Worm (Caenorhabditis elegans) whole organism, young adult: Measurements from ENCODE around the gene glb-5.

Experiments used
- B0019.2 ChIP-seq: fragments of 200-800 bp; sonication (Bioruptor generic); conservative IDR thresholded peaks from 2 replicates; pipeline ENCODE4 v1.3.6; 2022; ENCODE audit warnings: missing genetic modification reagents, missing genetic modification characterization, missing compliant biosample characterization
- C06A6.2 ChIP-seq: fragments of 200-800 bp; sonication (Bioruptor generic); conservative IDR thresholded peaks from 2 replicates; pipeline ENCODE4 v1.3.6; 2022; ENCODE audit warnings: missing genetic modification characterization, missing compliant biosample characterization
- D2030.7 ChIP-seq: fragments of 200-800 bp; sonication (Bioruptor generic); IDR thresholded peaks from 2 replicates; pipeline ENCODE4 v1.3.6; 2022; ENCODE audit warnings: missing genetic modification reagents, missing genetic modification characterization, missing compliant biosample characterization
- F33H1.4 ChIP-seq: fragments of 200-800 bp; sonication (Bioruptor generic); IDR thresholded peaks from 2 replicates; pipeline ENCODE4 v1.3.6; 2022; ENCODE audit warnings: missing genetic modification reagents, missing genetic modification characterization, missing compliant biosample characterization
- F39B2.1 ChIP-seq: fragments of 200-800 bp; sonication (Bioruptor generic); IDR thresholded peaks from 2 replicates; pipeline ENCODE4 v1.3.6; 2022; ENCODE audit warnings: missing genetic modification reagents, missing genetic modification characterization, missing compliant biosample characterization
- F49E8.2 ChIP-seq: sonication (generic microtip); optimal IDR thresholded peaks from 3 replicates; lab custom pipeline; 2017; ENCODE audit warnings: missing genetic modification characterization, mild to moderate bottlenecking, missing compliant biosample characterization, antibody characterized with exemption, moderate library complexity; ENCODE audit not compliant: insufficient read depth
- F55B11.4 ChIP-seq: sonication (generic microtip); optimal IDR thresholded peaks from 2 replicates; lab custom pipeline; 2016; ENCODE audit warnings: missing compliant biosample characterization, missing genetic modification characterization, borderline replicate concordance; ENCODE audit not compliant: insufficient read depth
- F57C9.4 ChIP-seq: sonication (generic microtip); optimal IDR thresholded peaks from 2 replicates; lab custom pipeline; 2017; ENCODE audit warnings: mild to moderate bottlenecking, missing genetic modification characterization, missing compliant biosample characterization
- T07F8.4 ChIP-seq: sonication (generic microtip); optimal IDR thresholded peaks from 2 replicates; lab custom pipeline; 2016; ENCODE audit warnings: mild to moderate bottlenecking, missing genetic modification characterization, moderate library complexity, missing compliant biosample characterization
- Y56A3A.18 ChIP-seq: fragments of 200-800 bp; sonication (Bioruptor generic); IDR thresholded peaks from 2 replicates; pipeline ENCODE4 v1.3.6; 2022; ENCODE audit warnings: missing genetic modification reagents, missing genetic modification characterization, missing compliant biosample characterization
- Y79H2A.3 ChIP-seq: fragments of 200-800 bp; sonication (Bioruptor generic); conservative IDR thresholded peaks from 2 replicates; pipeline ENCODE4 v1.3.6; 2022; ENCODE audit warnings: missing genetic modification reagents, missing genetic modification characterization, missing compliant biosample characterization
- Y95B8A.8 ChIP-seq: fragments of 200-800 bp; sonication (Bioruptor generic); IDR thresholded peaks from 2 replicates; pipeline ENCODE4 v1.3.6; 2022; ENCODE audit warnings: missing genetic modification reagents, missing genetic modification characterization, missing compliant biosample characterization
- aptf-3 ChIP-seq: fragments of 200-800 bp; sonication (Bioruptor generic); IDR thresholded peaks from 2 replicates; pipeline ENCODE4 v1.3.6; 2022; ENCODE audit warnings: missing genetic modification characterization, missing compliant biosample characterization
- attf-3 ChIP-seq: fragments of 200-800 bp; sonication (Bioruptor generic); conservative IDR thresholded peaks from 2 replicates; pipeline ENCODE4 v1.3.6; 2022; ENCODE audit warnings: missing genetic modification reagents, missing genetic modification characterization, missing compliant biosample characterization
- ccch-3 ChIP-seq: fragments of 200-800 bp; sonication (Bioruptor generic); optimal IDR thresholded peaks from 2 replicates; lab custom pipeline; 2018; ENCODE audit warnings: mild to moderate bottlenecking, missing genetic modification characterization, missing compliant biosample characterization
- cebp-1 ChIP-seq, 2 experiments: fragments of 200-800 bp in 1 of 2; sonication (Bioruptor generic) in 1 of 2; sonication (generic microtip) in 1 of 2; IDR thresholded peaks in 1 of 2; optimal IDR thresholded peaks in 1 of 2; 2 replicates each; pipeline versions ENCODE4 v1.3.6 to Lab custom; 2017 to 2022; ENCODE audit warnings: missing compliant biosample characterization in 2 of 2, missing genetic modification characterization in 2 of 2, mild to moderate bottlenecking in 1 of 2, missing genetic modification reagents in 1 of 2, moderate library complexity in 1 of 2
- ceh-27 ChIP-seq: fragments of 200-800 bp; sonication (Bioruptor generic); optimal IDR thresholded peaks from 2 replicates; lab custom pipeline; 2018; ENCODE audit warnings: mild to moderate bottlenecking, missing genetic modification characterization, moderate library complexity, missing compliant biosample characterization
- ceh-58 ChIP-seq: fragments of 200-800 bp; sonication (Bioruptor generic); IDR thresholded peaks from 2 replicates; pipeline ENCODE4 v1.3.6; 2022; ENCODE audit warnings: missing genetic modification characterization, missing compliant biosample characterization
- ceh-79 ChIP-seq: sonication (generic microtip); optimal IDR thresholded peaks from 2 replicates; lab custom pipeline; 2017; ENCODE audit warnings: mild to moderate bottlenecking, missing genetic modification characterization, missing compliant biosample characterization
- chd-7 ChIP-seq: sonication (generic microtip); optimal IDR thresholded peaks from 2 replicates; lab custom pipeline; 2016; ENCODE audit warnings: mild to moderate bottlenecking, missing genetic modification characterization, moderate library complexity, missing compliant biosample characterization
- dpl-1 ChIP-seq: fragments of 150-350 bp; optimal IDR thresholded peaks from 2 replicates; lab custom pipeline; 2014; ENCODE audit warnings: missing biosample characterization, missing genetic modification reagents, missing genetic modification characterization
- egl-18 ChIP-seq: fragments of 200-800 bp; sonication (Bioruptor generic); IDR thresholded peaks from 2 replicates; pipeline ENCODE4 v1.3.6; 2022; ENCODE audit warnings: missing genetic modification reagents, missing genetic modification characterization, missing compliant biosample characterization
- egl-44 ChIP-seq: fragments of 200-800 bp; sonication (Bioruptor generic); IDR thresholded peaks from 2 replicates; pipeline ENCODE4 v1.3.6; 2022; ENCODE audit warnings: missing genetic modification reagents, missing genetic modification characterization, missing compliant biosample characterization
- gei-17 ChIP-seq: fragments of 200-800 bp; sonication (Bioruptor generic); optimal IDR thresholded peaks from 2 replicates; lab custom pipeline; 2018; ENCODE audit warnings: mild to moderate bottlenecking, missing genetic modification characterization, missing compliant biosample characterization
- him-1 ChIP-seq: sonication (generic microtip); optimal IDR thresholded peaks from 2 replicates; lab custom pipeline; 2016; ENCODE audit warnings: missing genotype, missing genetic modification reagents, missing genetic modification characterization, missing compliant biosample characterization
- hlh-12 ChIP-seq: sonication (generic microtip); optimal IDR thresholded peaks from 2 replicates; lab custom pipeline; 2016; ENCODE audit warnings: missing genetic modification characterization, missing compliant biosample characterization
- lin-26 ChIP-seq: fragments of 200-800 bp; sonication (Bioruptor generic); IDR thresholded peaks from 2 replicates; pipeline ENCODE4 v1.3.6; 2022; ENCODE audit warnings: missing genetic modification reagents, missing genetic modification characterization, missing compliant biosample characterization
- lin-35 ChIP-seq, 3 experiments: fragments of 150-350 bp in 2 of 3; sonication (generic microtip) in 1 of 3; optimal IDR thresholded peaks; 2 replicates each; lab custom pipeline; 2014 to 2018; ENCODE audit warnings: missing biosample characterization in 3 of 3, missing genetic modification characterization in 3 of 3, missing genetic modification reagents in 3 of 3
- lin-40 ChIP-seq: sonication (generic microtip); optimal IDR thresholded peaks from 2 replicates; lab custom pipeline; 2016; ENCODE audit warnings: missing genetic modification characterization, mild to moderate bottlenecking, missing compliant biosample characterization, missing genotype, missing genetic modification reagents
- lin-54 ChIP-seq: fragments of 200-800 bp; sonication (Bioruptor generic); optimal IDR thresholded peaks from 2 replicates; lab custom pipeline; 2018; ENCODE audit warnings: mild to moderate bottlenecking, missing genetic modification characterization, missing compliant biosample characterization
- lir-1 ChIP-seq: fragments of 200-800 bp; sonication (Bioruptor generic); conservative IDR thresholded peaks from 2 replicates; pipeline ENCODE4 v1.3.6; 2022; ENCODE audit warnings: missing genetic modification reagents, missing genetic modification characterization, missing compliant biosample characterization
- lsl-1 ChIP-seq: fragments of 200-800 bp; sonication (Bioruptor generic); optimal IDR thresholded peaks from 2 replicates; lab custom pipeline; 2018; ENCODE audit warnings: mild to moderate bottlenecking, missing genetic modification characterization, moderate library complexity, missing compliant biosample characterization
- madf-10 ChIP-seq: sonication (generic microtip); optimal IDR thresholded peaks from 2 replicates; lab custom pipeline; 2016; ENCODE audit warnings: mild to moderate bottlenecking, missing genetic modification characterization, missing compliant biosample characterization
- madf-8 ChIP-seq: fragments of 200-800 bp; sonication (Bioruptor generic); conservative IDR thresholded peaks from 2 replicates; pipeline ENCODE4 v1.3.6; 2022; ENCODE audit warnings: missing genetic modification reagents, missing genetic modification characterization, missing compliant biosample characterization
- mes-4 ChIP-seq: sonication (generic microtip); optimal IDR thresholded peaks from 2 replicates; lab custom pipeline; 2016; ENCODE audit warnings: missing genotype, missing genetic modification characterization, missing compliant biosample characterization
- mxl-1 ChIP-seq: sonication (generic microtip); optimal IDR thresholded peaks from 2 replicates; lab custom pipeline; 2016; ENCODE audit warnings: missing genetic modification characterization, missing compliant biosample characterization
- nfya-1 ChIP-seq: sonication (generic microtip); optimal IDR thresholded peaks from 2 replicates; lab custom pipeline; 2017; ENCODE audit warnings: antibody characterized with exemption, missing compliant biosample characterization, missing genetic modification characterization, borderline replicate concordance; ENCODE audit not compliant: insufficient read depth
- nhr-179 ChIP-seq: sonication (generic microtip); optimal IDR thresholded peaks from 2 replicates; lab custom pipeline; 2016; ENCODE audit warnings: mild to moderate bottlenecking, missing genetic modification characterization, missing compliant biosample characterization
- nhr-80 ChIP-seq: sonication (generic microtip); optimal IDR thresholded peaks from 2 replicates; lab custom pipeline; 2016; ENCODE audit warnings: missing genetic modification characterization, missing compliant biosample characterization
- pbrm-1 ChIP-seq: fragments of 200-800 bp; sonication (Bioruptor generic); IDR thresholded peaks from 2 replicates; pipeline ENCODE4 v1.3.6; 2022; ENCODE audit warnings: missing genetic modification reagents, missing genetic modification characterization, missing compliant biosample characterization
- pha-4 ChIP-seq: fragments of 150-350 bp; sonication (generic microtip); optimal IDR thresholded peaks from 2 replicates; lab custom pipeline; 2014; ENCODE audit warnings: missing biosample characterization, missing genetic modification reagents, missing genetic modification characterization
- rec-8 ChIP-seq, 2 experiments: sonication (generic microtip); optimal IDR thresholded peaks; 2 replicates each; lab custom pipeline; 2016; ENCODE audit warnings: mild to moderate bottlenecking in 2 of 2, missing genetic modification characterization in 2 of 2, missing genetic modification reagents in 2 of 2, missing genotype in 2 of 2, missing biosample characterization in 1 of 2, missing compliant biosample characterization in 1 of 2, moderate library complexity in 1 of 2
- sdz-38 ChIP-seq: sonication (generic microtip); optimal IDR thresholded peaks from 2 replicates; lab custom pipeline; 2016; ENCODE audit warnings: missing genotype, missing genetic modification characterization, missing compliant biosample characterization
- snpc-3.4 ChIP-seq: sonication (generic microtip); optimal IDR thresholded peaks from 2 replicates; lab custom pipeline; 2017; ENCODE audit warnings: missing genetic modification characterization, mild to moderate bottlenecking, missing compliant biosample characterization, antibody characterized with exemption, moderate library complexity, missing genotype, missing genetic modification reagents
- sptf-2 ChIP-seq: fragments of 200-800 bp; sonication (Bioruptor generic); optimal IDR thresholded peaks from 2 replicates; lab custom pipeline; 2018; ENCODE audit warnings: mild to moderate bottlenecking, missing genetic modification characterization, missing compliant biosample characterization
- unc-130 ChIP-seq: sonication (generic microtip); optimal IDR thresholded peaks from 2 replicates; lab custom pipeline; 2016; ENCODE audit warnings: missing genetic modification reagents, missing genetic modification characterization, missing compliant biosample characterization
- xnd-1 ChIP-seq: sonication (generic microtip); optimal IDR thresholded peaks from 2 replicates; lab custom pipeline; 2016; ENCODE audit warnings: missing genotype, missing genetic modification reagents, missing genetic modification characterization, missing compliant biosample characterization
- ztf-22 ChIP-seq: fragments of 200-800 bp; sonication (Bioruptor generic); optimal IDR thresholded peaks from 2 replicates; lab custom pipeline; 2018; ENCODE audit warnings: mild to moderate bottlenecking, missing genetic modification characterization, moderate library complexity, missing compliant biosample characterization

Gene glb-5

DNA sequence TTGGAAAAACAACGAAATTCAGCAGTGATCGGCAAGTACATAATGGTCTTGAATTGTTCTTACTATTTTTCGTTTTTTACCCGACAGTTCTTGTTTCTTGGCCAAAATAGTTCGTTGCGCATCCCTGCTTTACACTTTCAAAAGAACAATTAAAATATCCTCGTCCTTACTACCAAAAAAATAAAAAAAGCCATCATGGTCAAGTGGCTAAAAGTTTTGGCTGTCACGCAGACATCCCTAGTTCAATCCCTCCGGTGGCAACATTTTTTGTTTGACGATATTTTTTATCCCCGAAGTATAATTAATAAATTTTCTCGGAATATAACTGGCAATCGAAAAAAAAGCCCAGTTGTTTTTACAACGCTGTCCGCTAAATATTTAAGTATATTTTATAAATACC, 33.2 kb downstream of the glb-5 start (continued):
- TF ChIP-seq ceh-27 (GFP tag; lab: Kevin White, UChicago) (no peak), sptf-2 (GFP tag; lab: Kevin White, UChicago) (no peak), ztf-22 (GFP tag; lab: Kevin White, UChicago) (no peak), F57C9.4 (tag; lab: Kevin White, UChicago) (no peak), madf-8 (GFP tag; lab: Robert Waterston, UW) (no peak), lir-1 (GFP tag; lab: Robert Waterston, UW) (no peak), egl-18 (GFP tag; lab: Robert Waterston, UW) (no peak), rec-8 (tag; optimal IDR thresholded peaks at IDR 0.05; lab: Kevin White, UChicago) (peak in 1 of 2 experiments; percentile 48), nfya-1 (tag; lab: Kevin White, UChicago) (no peak), Y95B8A.8 (GFP tag; lab: Robert Waterston, UW) (peak; percentile 85), F49E8.2 (peak; percentile 44), attf-3 (GFP tag; lab: Robert Waterston, UW) (no peak; the same call in 1 of the 2 replicates), him-1 (tag; lab: Kevin White, UChicago) (peak; percentile 52), lin-26 (GFP tag; lab: Robert Waterston, UW) (peak; percentile 97), F39B2.1 (GFP tag; lab: Robert Waterston, UW) (peak; percentile 80), lin-54 (GFP tag; lab: Kevin White, UChicago) (peak; percentile 56), ceh-58 (GFP tag; lab: Robert Waterston, UW) (no peak), lin-35 (GFP tag; optimal IDR thresholded peaks at IDR 0.05; lab: Kevin White, UChicago) (no peak), mes-4 (tag; lab: Kevin White, UChicago) (peak; percentile 41), hlh-12 (tag; lab: Kevin White, UChicago) (no peak), pbrm-1 (peak; percentile 68), sdz-38 (tag; lab: Kevin White, UChicago) (no peak), T07F8.4 (tag; lab: Kevin White, UChicago) (no peak), chd-7 (tag; lab: Kevin White, UChicago) (peak; percentile 61), cebp-1 (GFP tag; IDR thresholded peaks at IDR 0.05; lab: Robert Waterston, UW) (no peak), cebp-1 (tag; optimal IDR thresholded peaks at IDR 0.05; lab: Kevin White, UChicago) (no peak), nhr-179 (tag; lab: Kevin White, UChicago) (no peak), lin-40 (tag; lab: Kevin White, UChicago) (no peak), dpl-1 (no peak), mxl-1 (peak; percentile 75), C06A6.2 (GFP tag; lab: Robert Waterston, UW) (no peak), ccch-3 (no peak), D2030.7 (peak; percentile 79), egl-44 (no peak), F55B11.4 (tag; lab: Kevin White, UChicago) (no peak), Y56A3A.18 (GFP tag; lab: Robert Waterston, UW) (no peak), unc-130 (peak; percentile 13), madf-10 (no peak), F33H1.4 (GFP tag; lab: Robert Waterston, UW) (peak; percentile 9; the same call in 1 of the 2 replicates), Y79H2A.3 (GFP tag; lab: Robert Waterston, UW) (no peak), nhr-80 (tag; lab: Kevin White, UChicago) (no peak), snpc-3.4 (tag; lab: Kevin White, UChicago) (peak; percentile 77), xnd-1 (peak; percentile 38), ceh-79 (tag; lab: Kevin White, UChicago) (peak; percentile 16), aptf-3 (GFP tag; lab: Robert Waterston, UW) (no peak), lsl-1 (peak; percentile 53), gei-17 (GFP tag; lab: Kevin White, UChicago) (no peak), pha-4 (tag; lab: Kevin White, UChicago) (no peak), B0019.2 (GFP tag; lab: Robert Waterston, UW) (peak; percentile 59; the same call in 1 of the 2 replicates)
